Worm (Caenorhabditis elegans): ENCODE data around the gene jmjd-1.1.

DNA sequence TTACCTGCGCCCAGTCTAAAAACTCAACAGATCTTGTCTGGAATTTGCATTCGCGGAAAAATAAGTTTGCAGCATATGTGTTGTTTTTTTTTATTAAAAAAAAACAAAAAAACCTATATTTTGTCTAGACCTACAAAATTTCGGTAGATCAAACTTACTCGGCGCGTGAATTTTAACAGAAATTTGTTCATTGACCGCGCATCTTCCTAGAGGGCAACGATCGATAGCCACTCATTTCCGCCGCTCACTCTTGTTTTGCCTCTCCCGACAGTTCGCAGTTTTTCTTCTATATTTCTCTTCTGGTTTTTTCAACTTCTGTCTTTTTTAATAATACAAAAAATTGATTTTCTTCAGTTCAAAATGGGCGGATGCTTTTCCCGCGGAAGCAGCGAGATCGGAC, 4.1 kb downstream of the jmjd-1.1 start, which contains the start of gene F43G6.7:
- TF ChIP-seq bed-2 (GFP tag; IDR thresholded peaks at IDR 0.05) (no peak), snpc-4 (GFP tag; optimal IDR thresholded peaks at IDR 0.05) (no peak), snpc-4 (tag; optimal IDR thresholded peaks at IDR 0.05) (no peak), dpff-1 (tag; optimal IDR thresholded peaks at IDR 0.05) (no peak), aptf-2 (GFP tag; conservative IDR thresholded peaks at IDR 0.05) (peak; percentile 96), attf-3 (GFP tag; conservative IDR thresholded peaks at IDR 0.05) (no peak), ztf-3 (GFP tag; optimal IDR thresholded peaks at IDR 0.05) (no peak), unc-62 (GFP tag; optimal IDR thresholded peaks at IDR 0.05) (no peak), mes-4 (tag; optimal IDR thresholded peaks at IDR 0.05) (no peak)
